Fruit fly (Drosophila melanogaster): Measurements from ENCODE around the gene CG4362.
A peak's percentile ranks its signal among the peaks of the same experiment; 100 is the strongest.

The CG4362 gene

dm6 chr3R:20332688-20333087 lies 25.4 kb upstream of the CG4362 start (continued):
- TF ChIP-seq Pdp1 (GFP tag; optimal IDR thresholded peaks at IDR 0.05): peak in 1 of 2 experiments; percentile 40
- peak; percentile 7 for TF ChIP-seq lab (GFP tag; optimal IDR thresholded peaks at IDR 0.05)
- no peak for TF ChIP-seq CG7963 (GFP tag; IDR thresholded peaks at IDR 0.05; ENCODE audit: partially characterized antibody)
- peak; percentile 3 for TF ChIP-seq CG2116 (GFP tag; optimal IDR thresholded peaks at IDR 0.05)
- peak; percentile 40 for TF ChIP-seq cg (GFP tag; optimal IDR thresholded peaks at IDR 0.05)
- TF ChIP-seq sr (GFP tag; IDR thresholded peaks at IDR 0.05): 0 out of 3 replicates have a peak, but pooled peaks have one; percentile 34
- peak; percentile 4 for TF ChIP-seq Meics (GFP tag; optimal IDR thresholded peaks at IDR 0.05)

- TF ChIP-seq so (GFP tag; IDR thresholded peaks at IDR 0.05): no peak
- TF ChIP-seq HLH3B (GFP tag; IDR thresholded peaks at IDR 0.05): no peak
- TF ChIP-seq CG4404 (GFP tag; IDR thresholded peaks at IDR 0.05): peak; percentile 22; the same call in 1 of the 2 replicates
- TF ChIP-seq Eip74EF (GFP tag; optimal IDR thresholded peaks at IDR 0.05): no peak
- no peak for TF ChIP-seq bigmax (GFP tag; optimal IDR thresholded peaks at IDR 0.05)
- peak; percentile 80 for TF ChIP-seq Dbx (GFP tag; IDR thresholded peaks at IDR 0.05)
- TF ChIP-seq CG17802 (tag; optimal IDR thresholded peaks at IDR 0.05): no peak
- TF ChIP-seq CG4360 (GFP tag; IDR thresholded peaks at IDR 0.05): peak; percentile 10; the same call in 1 of the 2 replicates
- peak; percentile 43 for TF ChIP-seq bcd (GFP tag; optimal IDR thresholded peaks at IDR 0.05)
- TF ChIP-seq CG17359 (tag; optimal IDR thresholded peaks at IDR 0.05): peak; percentile 36
- no peak for TF ChIP-seq CG13123 (GFP tag; optimal IDR thresholded peaks at IDR 0.05)
- TF ChIP-seq Camta (GFP tag; optimal IDR thresholded peaks at IDR 0.05): no peak
- TF ChIP-seq trh (GFP tag; optimal IDR thresholded peaks at IDR 0.05): no peak
- no peak for TF ChIP-seq gsb-n (tag; optimal IDR thresholded peaks at IDR 0.05)
- TF ChIP-seq CG5953 (GFP tag; IDR thresholded peaks at IDR 0.05): no peak
- 0 out of 2 replicates have a peak, but pooled peaks have one; percentile 37 for TF ChIP-seq aop (GFP tag; IDR thresholded peaks at IDR 0.05)
- no peak for TF ChIP-seq CG6175 (GFP tag; IDR thresholded peaks at IDR 0.05)
- no peak for TF ChIP-seq CG17568 (GFP tag; optimal IDR thresholded peaks at IDR 0.05)
- peak; percentile 4 to 55 for TF ChIP-seq dpn (GFP tag; optimal IDR thresholded peaks at IDR 0.05)
- TF ChIP-seq Lhr (GFP tag; optimal IDR thresholded peaks at IDR 0.05): peak; percentile 18
- TF ChIP-seq schlank (tag; optimal IDR thresholded peaks at IDR 0.05): no peak
- peak; percentile 96 for TF ChIP-seq CG17385 (GFP tag; optimal IDR thresholded peaks at IDR 0.05)
- TF ChIP-seq seq (GFP tag; IDR thresholded peaks at IDR 0.05): no peak
- TF ChIP-seq Aef1 (GFP tag; IDR thresholded peaks at IDR 0.05): no peak
- no peak for TF ChIP-seq CG10209 (GFP tag; optimal IDR thresholded peaks at IDR 0.05)
- TF ChIP-seq CG10979 (tag; optimal IDR thresholded peaks at IDR 0.05): no peak
- peak; percentile 20 for TF ChIP-seq CG12104 (GFP tag; optimal IDR thresholded peaks at IDR 0.05)
- TF ChIP-seq CG10321 (GFP tag; IDR thresholded peaks at IDR 0.05): no peak
- TF ChIP-seq ara (GFP tag; IDR thresholded peaks at IDR 0.05): no peak
- TF ChIP-seq CG11723 (GFP tag; optimal IDR thresholded peaks at IDR 0.05): no peak
- no peak for TF ChIP-seq CG18011 (GFP tag; optimal IDR thresholded peaks at IDR 0.05)
- TF ChIP-seq CG32767 (GFP tag; IDR thresholded peaks at IDR 0.05): no peak
- TF ChIP-seq CG12299 (tag; optimal IDR thresholded peaks at IDR 0.05): peak; percentile 24
- TF ChIP-seq Six4 (GFP tag; optimal IDR thresholded peaks at IDR 0.05): no peak
- TF ChIP-seq CG8924 (tag; optimal IDR thresholded peaks at IDR 0.05): peak; percentile 22
- no peak for TF ChIP-seq CG6689 (GFP tag; IDR thresholded peaks at IDR 0.05)
- TF ChIP-seq unc-4 (GFP tag; IDR thresholded peaks at IDR 0.05; ENCODE audit: partially characterized antibody): peak; percentile 71
- 0 out of 3 replicates have a peak, but pooled peaks have one; percentile 33 for TF ChIP-seq otp (GFP tag; IDR thresholded peaks at IDR 0.05)
- TF ChIP-seq Pdp1 (GFP tag; optimal IDR thresholded peaks at IDR 0.05): peak; percentile 27 to 53
- TF ChIP-seq CG9215 (GFP tag; IDR thresholded peaks at IDR 0.05): peak; percentile 46
- TF ChIP-seq CG4854 (GFP tag; optimal IDR thresholded peaks at IDR 0.05): peak; percentile 14
These were observed 20.5 kb upstream of the CG4362 start, which contains the start of the genes CG4360 and Sirt2 for dm6 chr3R:20327572-20328483. CG4360 (minus strand) TSS chr3R:20328003. Sirt2 (plus strand) TSS chr3R:20328465.
